Worm (Caenorhabditis elegans) whole organism, L3 larva: ENCODE measurements around the gene F36H1.11.

Experiments used
- ZK546.5 ChIP-seq: sonication (generic microtip); optimal IDR thresholded peaks from 2 replicates; lab custom pipeline; 2017; ENCODE audit warnings: missing biosample characterization, missing genetic modification characterization
- ama-1 ChIP-seq: fragments of 150-350 bp; optimal IDR thresholded peaks from 2 replicates; lab custom pipeline; 2018
- ceh-16 ChIP-seq: sonication (generic microtip); optimal IDR thresholded peaks from 2 replicates; lab custom pipeline; 2017; ENCODE audit warnings: missing biosample characterization, missing genetic modification characterization
- ceh-28 ChIP-seq: fragments of 150-350 bp; optimal IDR thresholded peaks from 2 replicates; lab custom pipeline; 2014; ENCODE audit warnings: missing biosample characterization, missing genetic modification reagents, missing genetic modification characterization
- ceh-82 ChIP-seq: fragments of 150-350 bp; optimal IDR thresholded peaks from 2 replicates; lab custom pipeline; 2014; ENCODE audit warnings: missing biosample characterization, missing genetic modification characterization
- ceh-9 ChIP-seq: sonication (generic microtip); optimal IDR thresholded peaks from 2 replicates; lab custom pipeline; 2018; ENCODE audit warnings: missing biosample characterization, missing genetic modification characterization
- daf-12 ChIP-seq: fragments of 150-350 bp; optimal IDR thresholded peaks from 2 replicates; lab custom pipeline; 2014; ENCODE audit warnings: missing biosample characterization, missing genetic modification reagents, missing genetic modification characterization
- egl-27 ChIP-seq: sonication (generic microtip); optimal IDR thresholded peaks from 4 replicates; lab custom pipeline; 2017; ENCODE audit warnings: missing biosample characterization, missing genetic modification reagents, missing genetic modification characterization
- elt-1 ChIP-seq: fragments of 150-350 bp; optimal IDR thresholded peaks from 2 replicates; lab custom pipeline; 2014; ENCODE audit warnings: missing biosample characterization, missing genetic modification characterization
- elt-3 ChIP-seq, 3 experiments: fragments of 150-350 bp in 1 of 3; sonication (generic microtip) in 2 of 3; optimal IDR thresholded peaks; 2 replicates in 2 of 3; 4 replicates in 1 of 3; lab custom pipeline; 2014 to 2017; ENCODE audit warnings: missing biosample characterization in 3 of 3, missing genetic modification characterization in 3 of 3
- fkh-10 ChIP-seq: sonication (generic microtip); optimal IDR thresholded peaks from 2 replicates; lab custom pipeline; 2017; ENCODE audit warnings: missing biosample characterization, missing genetic modification reagents, missing genetic modification characterization
- fkh-2 ChIP-seq: fragments of 150-350 bp; optimal IDR thresholded peaks from 2 replicates; lab custom pipeline; 2014; ENCODE audit warnings: missing biosample characterization, missing genetic modification reagents, missing genetic modification characterization
- lin-39 ChIP-seq: fragments of 150-350 bp; optimal IDR thresholded peaks from 2 replicates; lab custom pipeline; 2018; ENCODE audit warnings: missing biosample characterization, missing genetic modification reagents, missing genetic modification characterization
- lsy-12 ChIP-seq: sonication (generic microtip); optimal IDR thresholded peaks from 2 replicates; lab custom pipeline; 2016; ENCODE audit warnings: mild to moderate bottlenecking, missing genetic modification characterization, missing compliant biosample characterization
- nfya-1 ChIP-seq: sonication (generic microtip); optimal IDR thresholded peaks from 2 replicates; lab custom pipeline; 2017; ENCODE audit warnings: missing genetic modification characterization, mild to moderate bottlenecking, missing compliant biosample characterization, antibody characterized with exemption, moderate library complexity; ENCODE audit not compliant: insufficient read depth
- nhr-12 ChIP-seq: fragments of 150-350 bp; optimal IDR thresholded peaks from 2 replicates; lab custom pipeline; 2014; ENCODE audit warnings: missing biosample characterization, missing genetic modification characterization
- nhr-23 ChIP-seq: fragments of 150-350 bp; optimal IDR thresholded peaks from 2 replicates; lab custom pipeline; 2014; ENCODE audit warnings: missing biosample characterization, missing genetic modification reagents, missing genetic modification characterization
- nhr-237 ChIP-seq: fragments of 150-350 bp; optimal IDR thresholded peaks from 2 replicates; lab custom pipeline; 2014; ENCODE audit warnings: missing biosample characterization, missing genetic modification characterization
- nhr-43 ChIP-seq: sonication (generic microtip); optimal IDR thresholded peaks from 2 replicates; lab custom pipeline; 2016; ENCODE audit warnings: mild to moderate bottlenecking, missing genetic modification characterization, missing compliant biosample characterization; ENCODE audit not compliant: poor library complexity, severe bottlenecking
- nhr-67 ChIP-seq: fragments of 150-350 bp; optimal IDR thresholded peaks from 2 replicates; lab custom pipeline; 2014; ENCODE audit warnings: missing biosample characterization, missing genetic modification characterization
- nhr-76 ChIP-seq: fragments of 150-350 bp; sonication (generic microtip); optimal IDR thresholded peaks from 5 replicates; lab custom pipeline; 2014; ENCODE audit warnings: missing biosample characterization, missing genetic modification characterization
- pha-4 ChIP-seq: fragments of 150-350 bp; optimal IDR thresholded peaks from 2 replicates; lab custom pipeline; 2014; ENCODE audit warnings: missing biosample characterization, missing genetic modification reagents, missing genetic modification characterization
- pqm-1 ChIP-seq: fragments of 150-350 bp; optimal IDR thresholded peaks from 2 replicates; lab custom pipeline; 2017; ENCODE audit warnings: missing biosample characterization, missing genetic modification characterization, inconsistent platforms
- sea-2 ChIP-seq: fragments of 150-350 bp; sonication (generic microtip); optimal IDR thresholded peaks from 4 replicates; lab custom pipeline; 2014; ENCODE audit warnings: missing biosample characterization, missing genetic modification reagents, missing genetic modification characterization
- snpc-4 ChIP-seq: fragments of 150-350 bp; optimal IDR thresholded peaks from 2 replicates; lab custom pipeline; 2014; ENCODE audit warnings: missing biosample characterization, missing genetic modification characterization
- unc-39 ChIP-seq: sonication (generic microtip); optimal IDR thresholded peaks from 4 replicates; lab custom pipeline; 2017; ENCODE audit warnings: missing biosample characterization, missing genetic modification characterization
- unc-62 ChIP-seq: fragments of 150-350 bp; sonication (generic microtip); optimal IDR thresholded peaks from 4 replicates; lab custom pipeline; 2014; ENCODE audit warnings: missing biosample characterization, missing genetic modification reagents, missing genetic modification characterization
- ztf-4 ChIP-seq: fragments of 150-350 bp; optimal IDR thresholded peaks from 2 replicates; lab custom pipeline; 2014; ENCODE audit warnings: missing biosample characterization, missing genetic modification characterization

F36H1.11 gene

ce11 chrIV:11082789-11083235 is 33.8 kb downstream of the F36H1.11 start (continued):
- TF ChIP-seq ztf-4 = peak; percentile 20
- peak; percentile 37 for TF ChIP-seq fkh-2 (tag; lab: Kevin White, UChicago)
- TF ChIP-seq, all 47 proteins: peak for 34

DNA sequence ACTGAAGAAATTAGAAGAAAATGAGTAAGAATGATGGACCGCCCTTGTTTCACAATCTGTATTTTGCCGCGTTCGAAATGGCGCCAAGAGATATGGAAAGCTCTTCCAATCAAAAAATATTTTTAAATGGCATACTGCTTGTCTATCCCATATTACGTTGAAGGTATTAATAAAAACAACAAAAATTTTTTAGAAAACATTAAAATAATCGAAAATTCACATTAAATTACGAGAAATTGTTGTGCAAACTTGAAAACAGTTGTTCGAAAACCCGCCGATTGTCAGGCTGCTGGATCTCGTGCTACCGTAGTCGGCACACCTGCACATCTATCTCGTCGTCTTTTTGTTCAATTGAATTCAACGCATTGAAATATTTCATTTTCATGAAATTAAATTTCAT is 34.6 kb downstream of the F36H1.11 start, which contains the start of gene klc-1:
klc-1 (plus strand) TSS at position 127 of the 400 bp plus-strand sequence.
- TF ChIP-seq unc-62 (GFP tag; lab: Kevin White, UChicago) (no peak), ceh-9 (no peak), ama-1 (lab: Kevin White, UChicago) (no peak), ceh-16 (tag; lab: Kevin White, UChicago) (no peak), egl-27 (tag; lab: Kevin White, UChicago) (no peak), nhr-237 (tag; lab: Kevin White, UChicago) (no peak), ceh-82 (tag; lab: Kevin White, UChicago) (no peak), lin-39 (tag; lab: Kevin White, UChicago) (no peak), lsy-12 (no peak), nfya-1 (tag; lab: Kevin White, UChicago) (no peak), daf-12 (tag; lab: Kevin White, UChicago) (no peak), unc-39 (no peak), snpc-4 (tag; lab: Kevin White, UChicago) (no peak), elt-1 (no peak), nhr-67 (tag; lab: Kevin White, UChicago) (no peak), nhr-12 (tag; lab: Kevin White, UChicago) (no peak)

- TF ChIP-seq elt-1 = no peak
These were observed 40.6 kb downstream of the F36H1.11 start, which contains the start of gene M7.7 for ce11 chrIV:11089527-11089926. TSS of gene M7.7 (plus strand) at chrIV:11089827.

DNA sequence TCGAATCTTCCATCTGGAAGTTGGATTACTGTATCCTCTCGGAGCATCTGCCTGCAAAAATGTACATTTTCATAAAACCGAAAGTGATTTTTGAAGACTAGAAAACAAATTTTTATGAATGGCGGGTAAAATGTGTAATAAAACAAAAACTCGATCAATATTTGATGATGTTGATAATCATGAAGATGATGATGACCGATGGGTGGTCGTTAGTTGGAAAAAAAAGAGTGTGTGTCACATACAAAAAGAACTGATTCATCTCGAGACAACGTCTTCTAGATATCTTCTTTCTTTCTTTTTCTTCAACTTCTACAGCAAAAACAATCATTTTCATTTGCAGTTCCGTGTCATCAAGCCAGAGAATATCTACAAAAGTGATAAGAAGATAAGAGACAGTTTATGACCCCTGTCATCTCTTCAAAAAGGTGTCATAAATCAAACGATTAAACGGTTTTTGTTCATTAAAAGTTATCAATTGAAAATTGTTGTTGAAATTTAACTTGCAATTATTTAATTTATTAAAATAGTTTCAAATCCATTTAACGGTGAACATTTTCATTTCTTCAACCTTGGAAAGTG is 43.6 kb downstream of the F36H1.11 start, which contains the start of gene bcc-1:
bcc-1 (minus strand) TSS at position 51 of the 579 bp plus-strand sequence.
- TF ChIP-seq ceh-28 = peak; percentile 19
- TF ChIP-seq elt-3 (tag; optimal IDR thresholded peaks at IDR 0.05; lab: Kevin White, UChicago) = peak in 1 of 3 experiments; percentile 57
- TF ChIP-seq nhr-67 (tag; lab: Kevin White, UChicago) = no peak
- peak; percentile 1 for TF ChIP-seq egl-27 (tag; lab: Kevin White, UChicago)
- peak; percentile 88 for TF ChIP-seq nhr-23 (tag; lab: Kevin White, UChicago)
- peak; percentile 0 for TF ChIP-seq nhr-43 (tag; lab: Kevin White, UChicago)
- no peak for TF ChIP-seq ama-1 (lab: Kevin White, UChicago)
- TF ChIP-seq unc-62 (GFP tag; lab: Kevin White, UChicago) = peak; percentile 69

- no peak for TF ChIP-seq lsy-12
- no peak for TF ChIP-seq ZK546.5 (tag; lab: Kevin White, UChicago)
These were observed 45.1 kb downstream of the F36H1.11 start for ce11 chrIV:11094052-11094451.

DNA sequence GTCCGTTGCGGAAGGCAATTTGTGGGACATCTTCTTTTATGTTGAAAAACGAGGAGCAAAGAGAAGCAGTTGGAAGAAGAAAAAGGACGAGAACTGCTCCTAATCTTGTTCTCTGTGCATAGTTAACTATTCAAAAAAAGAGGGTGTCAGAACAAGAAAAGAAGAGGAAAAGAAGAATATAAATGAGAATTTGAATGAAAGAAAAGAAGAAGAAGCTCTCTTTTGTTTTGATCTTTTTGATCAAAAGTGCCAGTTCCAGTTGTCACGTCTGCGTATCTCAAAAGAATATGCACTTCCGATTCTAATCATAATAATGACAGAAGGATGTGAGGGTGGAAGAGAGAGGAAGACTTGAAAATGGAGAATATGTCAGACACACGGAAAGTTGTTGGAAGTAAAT is 46.0 kb downstream of the F36H1.11 start, which contains the start of gene M7.8:
M7.8 (minus strand) TSS at position 112 of the 400 bp plus-strand sequence.
- no peak for TF ChIP-seq sea-2 (GFP tag; lab: Kevin White, UChicago)
- TF ChIP-seq nhr-67 (tag; lab: Kevin White, UChicago) = no peak
- peak; percentile 76 for TF ChIP-seq fkh-10 (GFP tag; lab: Kevin White, UChicago)
- no peak for TF ChIP-seq unc-39
- no peak for TF ChIP-seq ceh-28
- TF ChIP-seq nfya-1 (tag; lab: Kevin White, UChicago) = no peak
- TF ChIP-seq egl-27 (tag; lab: Kevin White, UChicago) = no peak
- TF ChIP-seq, all 47 proteins: peak for 1

DNA sequence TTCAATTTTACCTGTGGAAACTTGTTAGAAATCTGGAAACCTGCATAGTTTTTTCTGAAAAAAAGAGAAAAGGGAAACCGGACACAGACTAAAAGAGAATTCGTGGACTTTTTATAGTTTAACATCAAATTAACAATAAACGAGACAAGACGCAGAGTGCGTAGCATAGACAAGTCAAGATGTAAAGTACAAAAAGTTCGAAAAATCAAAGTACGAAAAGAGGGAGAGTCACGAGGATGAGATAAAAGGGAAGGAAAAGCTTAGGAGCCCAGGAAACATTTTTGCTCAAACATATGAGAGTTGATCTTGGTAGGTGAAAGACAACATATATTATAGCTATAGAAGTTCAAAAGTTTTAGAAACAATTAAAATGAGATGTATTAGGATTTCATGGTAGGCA is 48.8 kb downstream of the F36H1.11 start, which contains the start of gene M7.12:
M7.12 (minus strand) TSS at position 188 of the 400 bp plus-strand sequence.
- TF ChIP-seq nhr-76 (tag; lab: Kevin White, UChicago) (peak; percentile 76), pqm-1 (peak; percentile 37), pha-4 (tag; lab: Kevin White, UChicago) (no peak), nfya-1 (tag; lab: Kevin White, UChicago) (peak; percentile 7), nhr-67 (tag; lab: Kevin White, UChicago) (no peak)
